Fruit fly (Drosophila melanogaster) whole organism, wandering third instar larva: ENCODE data around the gene GNBP1.

Source experiments
- Abd-B ChIP-seq: fragments of >200 bp; optimal IDR thresholded peaks from 2 replicates; lab custom pipeline; 2017; ENCODE audit warnings: missing biosample characterization, missing genetic modification characterization
- CG32264 ChIP-seq: fragments of 200-800 bp; sonication (Bioruptor generic); optimal IDR thresholded peaks from 2 replicates; lab custom pipeline; 2016; ENCODE audit warnings: missing biosample characterization, missing genetic modification characterization
- CG9705 ChIP-seq: fragments of 200-800 bp; sonication (Bioruptor generic); optimal IDR thresholded peaks from 2 replicates; lab custom pipeline; 2018; ENCODE audit warnings: missing biosample characterization, mild to moderate bottlenecking, missing genetic modification characterization
- CrebA ChIP-seq: fragments of 200-800 bp; sonication (Bioruptor generic); optimal IDR thresholded peaks from 2 replicates; lab custom pipeline; 2016; ENCODE audit warnings: missing biosample characterization, mild to moderate bottlenecking, missing genetic modification characterization, borderline replicate concordance
- Dfd ChIP-seq: fragments of >200 bp; optimal IDR thresholded peaks from 2 replicates; lab custom pipeline; 2017; ENCODE audit warnings: missing biosample characterization, missing genetic modification characterization
- Dif ChIP-seq: fragments of 200-275, 200-300 bp; sonication (Bioruptor generic); optimal IDR thresholded peaks from 2 replicates; lab custom pipeline; 2018; ENCODE audit warnings: missing biosample characterization, missing genetic modification characterization; ENCODE audit not compliant: partially characterized antibody
- GATAd ChIP-seq: sonication (Bioruptor generic); optimal IDR thresholded peaks from 2 replicates; lab custom pipeline; 2016; ENCODE audit warnings: missing biosample characterization, missing genetic modification characterization
- HLH106 ChIP-seq: fragments of 200-800 bp; optimal IDR thresholded peaks from 3 replicates; lab custom pipeline; 2019; ENCODE audit warnings: missing biosample characterization, mild to moderate bottlenecking, missing genetic modification characterization, moderate library complexity
- Hnf4 ChIP-seq: fragments of 200-800 bp; sonication (Bioruptor generic); optimal IDR thresholded peaks from 2 replicates; lab custom pipeline; 2016; ENCODE audit warnings: missing biosample characterization, mild to moderate bottlenecking, missing genetic modification characterization
- Hr78 ChIP-seq: fragments of >200 bp; optimal IDR thresholded peaks from 2 replicates; lab custom pipeline; 2017; ENCODE audit warnings: missing biosample characterization, missing genetic modification characterization
- Hr83 ChIP-seq: fragments of 200-300 bp; sonication (Bioruptor generic); optimal IDR thresholded peaks from 2 replicates; lab custom pipeline; 2016; ENCODE audit warnings: missing biosample characterization, mild to moderate bottlenecking, missing genetic modification characterization, moderate library complexity; ENCODE audit not compliant: poor library complexity, severe bottlenecking
- Jra ChIP-seq: sonication (Bioruptor generic); optimal IDR thresholded peaks from 2 replicates; lab custom pipeline; 2016; ENCODE audit warnings: missing biosample characterization, missing genetic modification characterization
- Mio ChIP-seq: sonication (Bioruptor generic); optimal IDR thresholded peaks from 2 replicates; lab custom pipeline; 2016; ENCODE audit warnings: missing biosample characterization, missing genetic modification characterization
- Myc ChIP-seq: fragments of >200 bp; optimal IDR thresholded peaks from 2 replicates; lab custom pipeline; 2017
- N ChIP-seq: fragments of >200 bp; optimal IDR thresholded peaks from 2 replicates; lab custom pipeline; 2018; ENCODE audit warnings: missing biosample characterization, missing external identifiers, missing genetic modification characterization
- OdsH ChIP-seq: fragments of 200-800 bp; sonication (Bioruptor generic); optimal IDR thresholded peaks from 2 replicates; lab custom pipeline; 2016; ENCODE audit warnings: missing biosample characterization, mild to moderate bottlenecking, missing genetic modification characterization
- Rel ChIP-seq, 2 experiments: fragments of 200-800 bp; sonication (Bioruptor generic) in 1 of 2; optimal IDR thresholded peaks; 2 replicates in 1 of 2; 3 replicates in 1 of 2; lab custom pipeline; 2016 to 2019; ENCODE audit warnings: mild to moderate bottlenecking in 2 of 2, missing biosample characterization in 2 of 2, missing genetic modification characterization in 2 of 2, moderate library complexity in 1 of 2
- Sp1 ChIP-seq: fragments of 200-800 bp; sonication (Bioruptor generic); optimal IDR thresholded peaks from 3 replicates; lab custom pipeline; 2019; ENCODE audit warnings: missing biosample characterization, mild to moderate bottlenecking, missing genetic modification characterization, moderate library complexity
- Vsx2 ChIP-seq: fragments of 200-300, 225-300 bp; sonication (Bioruptor generic); optimal IDR thresholded peaks from 2 replicates; lab custom pipeline; 2018; ENCODE audit warnings: missing biosample characterization, missing genetic modification characterization; ENCODE audit not compliant: partially characterized antibody
- br ChIP-seq: fragments of 200-800 bp; sonication (Bioruptor generic); optimal IDR thresholded peaks from 2 replicates; lab custom pipeline; 2016; ENCODE audit warnings: missing biosample characterization, missing genetic modification characterization
- brk ChIP-seq: fragments of 200-800 bp; sonication (Bioruptor generic); optimal IDR thresholded peaks from 2 replicates; lab custom pipeline; 2016; ENCODE audit warnings: missing biosample characterization, mild to moderate bottlenecking, missing genetic modification characterization
- dl ChIP-seq, 2 experiments: fragments of 175-275, 200-275 bp in 1 of 2; fragments of 200-275 bp in 1 of 2; sonication (Bioruptor generic); optimal IDR thresholded peaks; lab custom pipeline; 2018; ENCODE audit warnings: mild to moderate bottlenecking in 2 of 2, missing biosample characterization in 2 of 2, missing genetic modification characterization in 2 of 2, moderate library complexity in 2 of 2; ENCODE audit not compliant: partially characterized antibody in 2 of 2, insufficient read depth in 1 of 2
- dmrt93B ChIP-seq: fragments of 200-800 bp; sonication (Bioruptor generic); optimal IDR thresholded peaks from 2 replicates; lab custom pipeline; 2018; ENCODE audit warnings: missing biosample characterization, mild to moderate bottlenecking, missing genetic modification characterization
- dsf ChIP-seq: sonication (Bioruptor generic); optimal IDR thresholded peaks from 2 replicates; lab custom pipeline; 2016; ENCODE audit warnings: missing biosample characterization, missing genetic modification characterization, borderline replicate concordance
- ey ChIP-seq: fragments of 200-800 bp; sonication (Bioruptor generic); optimal IDR thresholded peaks from 2 replicates; lab custom pipeline; 2016; ENCODE audit warnings: missing biosample characterization, missing genetic modification characterization
- foxo ChIP-seq, 2 experiments: fragments of 200-800 bp; sonication (Bioruptor generic); optimal IDR thresholded peaks; 2 replicates in 1 of 2; 3 replicates in 1 of 2; lab custom pipeline; 2016 to 2017; ENCODE audit warnings: missing biosample characterization in 2 of 2, missing genetic modification characterization in 2 of 2
- fru ChIP-seq: fragments of 200-800 bp; sonication (Bioruptor generic); optimal IDR thresholded peaks from 3 replicates; lab custom pipeline; 2016; ENCODE audit warnings: missing biosample characterization, mild to moderate bottlenecking, missing genetic modification characterization
- h ChIP-seq: fragments of 200-800 bp; sonication (Bioruptor generic); optimal IDR thresholded peaks from 3 replicates; lab custom pipeline; 2016; ENCODE audit warnings: missing biosample characterization, mild to moderate bottlenecking, missing genetic modification characterization
- jim ChIP-seq: fragments of 175-275, 200-325 bp; sonication (Bioruptor generic); optimal IDR thresholded peaks from 2 replicates; lab custom pipeline; 2016; ENCODE audit warnings: missing biosample characterization, mild to moderate bottlenecking, missing genetic modification characterization
- lola ChIP-seq: fragments of >200 bp; optimal IDR thresholded peaks from 2 replicates; lab custom pipeline; 2017; ENCODE audit warnings: missing biosample characterization, missing genetic modification characterization
- pan ChIP-seq: fragments of >200 bp; optimal IDR thresholded peaks from 2 replicates; lab custom pipeline; 2017
- psq ChIP-seq: fragments of 200-800 bp; sonication (Bioruptor generic); optimal IDR thresholded peaks from 3 replicates; lab custom pipeline; 2017; ENCODE audit warnings: missing biosample characterization, mild to moderate bottlenecking, missing genetic modification characterization, moderate library complexity
- rgr ChIP-seq: fragments of 200-800 bp; sonication (Bioruptor generic); optimal IDR thresholded peaks from 3 replicates; lab custom pipeline; 2016; ENCODE audit warnings: missing biosample characterization, mild to moderate bottlenecking, missing genetic modification characterization
- sage ChIP-seq: fragments of 200-800 bp; sonication (Bioruptor generic); optimal IDR thresholded peaks from 2 replicates; lab custom pipeline; 2016; ENCODE audit warnings: missing biosample characterization, mild to moderate bottlenecking, missing genetic modification characterization
- sv ChIP-seq: fragments of 200-800 bp; sonication (Bioruptor generic); optimal IDR thresholded peaks from 3 replicates; lab custom pipeline; 2016; ENCODE audit warnings: missing biosample characterization, missing genetic modification characterization
- tai ChIP-seq: sonication (Bioruptor generic); optimal IDR thresholded peaks from 2 replicates; lab custom pipeline; 2016; ENCODE audit warnings: missing biosample characterization, missing genetic modification characterization
- usp ChIP-seq: fragments of >200 bp; optimal IDR thresholded peaks from 2 replicates; lab custom pipeline; 2017; ENCODE audit warnings: missing biosample characterization, missing genetic modification characterization
- woc ChIP-seq: sonication (Bioruptor generic); optimal IDR thresholded peaks from 2 replicates; lab custom pipeline; 2016; ENCODE audit warnings: missing biosample characterization, mild to moderate bottlenecking, missing genetic modification characterization

The GNBP1 gene

DNA sequence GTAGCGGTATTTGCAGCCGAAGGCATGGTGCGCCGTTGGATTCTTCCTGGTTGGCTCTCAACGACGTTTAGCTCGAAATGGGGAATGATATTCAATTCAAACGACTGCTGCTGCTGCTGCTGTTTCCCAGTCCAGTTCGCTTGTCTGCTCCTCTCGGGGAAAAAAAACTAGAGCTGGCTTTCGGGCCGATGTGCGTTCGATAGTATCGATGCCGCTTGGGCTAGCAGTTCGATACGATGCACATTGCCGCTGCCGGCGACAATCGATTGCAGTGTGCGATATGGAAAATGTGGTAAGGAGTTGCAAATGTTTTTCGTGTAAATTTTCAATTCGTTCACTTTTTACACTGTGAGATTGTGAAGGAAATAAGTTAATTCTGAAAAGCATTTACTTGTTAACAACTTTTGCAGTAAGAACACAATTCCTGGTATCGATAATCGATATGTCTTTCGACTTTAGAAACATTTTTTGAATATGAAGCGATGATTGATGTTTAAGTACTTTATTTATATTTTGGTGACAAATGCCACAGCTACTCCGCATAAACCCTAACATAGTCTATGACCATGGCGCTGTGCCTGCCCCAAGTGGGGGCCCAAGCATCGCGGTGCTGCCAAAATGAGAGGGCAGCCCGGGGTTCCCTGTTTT lies 2.5 kb upstream of the GNBP1 start, which contains the start of gene Capr (continued):
- TF ChIP-seq CrebA (GFP tag; lab: Kevin White, UChicago), result no peak
- no peak for TF ChIP-seq jim (GFP tag; lab: Kevin White, UChicago)
- TF ChIP-seq dmrt93B (GFP tag; lab: Kevin White, UChicago), result no peak
- TF ChIP-seq Rel (GFP tag; optimal IDR thresholded peaks at IDR 0.05; lab: Kevin White, UChicago), result no peak
- peak; percentile 80 for TF ChIP-seq Rel (tag; optimal IDR thresholded peaks at IDR 0.05; lab: Kevin White, UChicago)
- TF ChIP-seq brk (GFP tag; lab: Kevin White, UChicago), result peak; percentile 15
- TF ChIP-seq Hr83, result peak; percentile 94
- TF ChIP-seq usp (GFP tag; lab: Kevin White, UChicago), result no peak

DNA sequence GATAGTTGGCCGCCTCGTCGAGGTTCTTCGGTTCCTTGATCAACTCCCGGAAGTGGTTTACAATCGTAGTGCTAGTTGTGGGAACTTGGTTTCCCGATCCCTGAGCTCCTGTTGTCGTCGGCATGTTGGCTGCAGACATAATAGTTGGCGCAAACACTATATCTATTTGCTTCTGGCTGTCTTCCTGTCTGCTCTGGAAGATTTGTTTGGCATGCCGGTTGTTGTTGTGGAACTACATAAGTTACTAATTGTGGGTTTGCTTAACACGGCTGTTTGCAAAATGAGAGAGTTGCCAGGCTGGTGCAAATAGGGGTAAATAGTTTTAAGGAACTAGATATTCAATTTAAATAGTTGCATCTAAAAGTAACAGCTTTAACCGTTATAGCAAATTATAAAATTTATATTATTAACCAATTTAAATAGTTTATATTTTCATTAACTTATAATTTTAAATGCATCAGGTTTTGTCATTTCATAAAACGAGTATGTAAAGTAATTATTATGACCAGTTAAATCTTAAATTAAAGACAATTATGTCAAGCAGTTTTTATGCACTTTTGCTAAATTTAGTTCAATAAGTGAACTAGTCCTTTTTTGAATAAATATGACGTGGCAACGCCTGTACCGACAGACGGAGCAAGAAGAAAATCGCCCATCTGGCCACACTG lies 6.1 kb downstream of the GNBP1 start, which contains the start of the genes Sgf11 and CG32202:
Gene Sgf11 (minus strand): TSS at position 287 of the 668 bp plus-strand sequence.
Gene CG32202 (plus strand): TSS at position 635 of the 668 bp plus-strand sequence.
- peak; percentile 67 for TF ChIP-seq HLH106 (tag; lab: Kevin White, UChicago)
- no peak for TF ChIP-seq Dif
- no peak for TF ChIP-seq N
- no peak for TF ChIP-seq Mio (GFP tag; lab: Kevin White, UChicago)
- TF ChIP-seq Hr78 (GFP tag; lab: Kevin White, UChicago), result no peak
- TF ChIP-seq pan (lab: Kevin White, UChicago), result no peak
- no peak for TF ChIP-seq brk (GFP tag; lab: Kevin White, UChicago)
- peak; percentile 66 for TF ChIP-seq psq (GFP tag; lab: Kevin White, UChicago)
- no peak for TF ChIP-seq lola (GFP tag; lab: Kevin White, UChicago)
- TF ChIP-seq br (GFP tag; lab: Kevin White, UChicago), result no peak
- TF ChIP-seq jim (GFP tag; lab: Kevin White, UChicago), result no peak
- peak; percentile 55 for TF ChIP-seq rgr (GFP tag; lab: Kevin White, UChicago)
- TF ChIP-seq OdsH (GFP tag; lab: Kevin White, UChicago), result peak; percentile 24
- TF ChIP-seq GATAd (GFP tag; lab: Kevin White, UChicago), result peak; percentile 10
- no peak for TF ChIP-seq Dfd (GFP tag; lab: Kevin White, UChicago)
- no peak for TF ChIP-seq tai (GFP tag; lab: Kevin White, UChicago)
- peak; percentile 61 for TF ChIP-seq Sp1 (GFP tag; lab: Kevin White, UChicago)
- TF ChIP-seq CrebA (GFP tag; lab: Kevin White, UChicago), result no peak
- no peak for TF ChIP-seq h (GFP tag; lab: Kevin White, UChicago)
- no peak for TF ChIP-seq Hnf4 (GFP tag; lab: Kevin White, UChicago)
- no peak for TF ChIP-seq Hr83
- no peak for TF ChIP-seq CG9705 (GFP tag; lab: Kevin White, UChicago)
- TF ChIP-seq Vsx2 (GFP tag; lab: Kevin White, UChicago), result no peak
- TF ChIP-seq dmrt93B (GFP tag; lab: Kevin White, UChicago), result no peak
- no peak for TF ChIP-seq Myc (lab: Kevin White, UChicago)
- peak in 1 of 2 experiments; percentile 66 for TF ChIP-seq foxo (GFP tag; optimal IDR thresholded peaks at IDR 0.05; lab: Kevin White, UChicago)
- TF ChIP-seq Jra (GFP tag; lab: Kevin White, UChicago), result peak; percentile 11
- TF ChIP-seq woc (GFP tag; lab: Kevin White, UChicago), result peak; percentile 29
- TF ChIP-seq Rel (GFP tag; optimal IDR thresholded peaks at IDR 0.05; lab: Kevin White, UChicago), result no peak
- peak; percentile 9 for TF ChIP-seq Rel (tag; optimal IDR thresholded peaks at IDR 0.05; lab: Kevin White, UChicago)
- peak; percentile 8 for TF ChIP-seq ey (GFP tag; lab: Kevin White, UChicago)
- no peak for TF ChIP-seq usp (GFP tag; lab: Kevin White, UChicago)
- no peak for TF ChIP-seq dsf (GFP tag; lab: Kevin White, UChicago)
- no peak for TF ChIP-seq Abd-B
- no peak for TF ChIP-seq sv (GFP tag; lab: Kevin White, UChicago)
- no peak for TF ChIP-seq sage
- TF ChIP-seq fru (GFP tag; lab: Kevin White, UChicago), result no peak
- no peak for TF ChIP-seq CG32264
- no peak for TF ChIP-seq dl (GFP tag; optimal IDR thresholded peaks at IDR 0.05; lab: Kevin White, UChicago; ENCODE audit: insufficient read depth in 1 of 2, partially characterized antibody in 2 of 2)
